Worm (Caenorhabditis elegans): ENCODE results near the gene nst-1.

DNA sequence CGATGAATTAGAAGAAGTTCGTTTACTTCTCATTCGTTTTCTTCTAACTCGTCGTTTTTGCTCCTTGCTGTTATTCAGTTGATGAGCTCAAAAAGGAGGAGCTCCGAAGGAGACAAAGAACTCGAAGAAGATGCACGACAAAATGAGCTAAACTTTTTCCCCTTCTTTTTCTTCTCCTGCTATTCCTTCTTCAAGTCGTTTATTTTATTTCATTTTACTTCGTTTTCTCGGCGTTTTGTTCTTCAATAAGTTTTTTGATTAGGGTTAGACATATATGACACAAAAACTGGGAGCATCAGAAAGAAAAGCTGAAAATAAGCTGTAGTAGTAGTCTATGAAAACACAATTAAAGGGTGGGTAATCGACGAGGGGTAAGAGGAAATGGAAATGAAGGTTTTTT, 29.0 kb upstream of the nst-1 start:
- TF ChIP-seq him-1 (tag; optimal IDR thresholded peaks at IDR 0.05) (no peak), dao-5 (tag; optimal IDR thresholded peaks at IDR 0.05) (no peak)
